Worm (Caenorhabditis elegans): ENCODE measurements around the gene F41E7.2.

DNA sequence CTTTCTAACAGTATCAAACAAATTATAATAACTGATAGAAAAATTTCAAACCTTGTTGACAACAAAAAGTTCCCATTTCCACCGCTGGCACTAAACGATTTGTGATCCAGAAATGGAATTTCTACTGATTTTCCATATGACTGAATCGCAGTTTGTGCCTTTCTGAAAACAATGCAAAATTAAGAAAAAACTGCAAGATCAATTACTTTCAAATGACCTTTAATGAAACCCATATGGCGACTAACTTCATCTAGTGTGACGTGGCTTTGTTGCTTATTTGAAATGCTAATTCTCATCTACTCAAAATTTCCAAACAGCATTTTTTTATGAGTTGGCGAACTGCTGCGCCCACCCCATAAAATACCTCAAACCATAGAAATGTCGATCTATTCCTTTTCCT, 34.0 kb downstream of the F41E7.2 start, which contains the start of gene F41E7.7:
- TF ChIP-seq nhr-77 (tag; optimal IDR thresholded peaks at IDR 0.05) (no peak), snpc-4 (tag; optimal IDR thresholded peaks at IDR 0.05) (no peak)

All from whole organism, L1 larva.